Worm (Caenorhabditis elegans) whole organism, early embryonic: ENCODE results near the gene madf-5.

Experiments
- aly-1 ChIP-seq: sonication (generic microtip); optimal IDR thresholded peaks from 2 replicates; lab custom pipeline; 2016; ENCODE audit warnings: missing genetic modification characterization, missing compliant biosample characterization
- ama-1 ChIP-seq: fragments of 150-350 bp; optimal IDR thresholded peaks from 2 replicates; lab custom pipeline; 2014
- flt-1 ChIP-seq: fragments of 200-800 bp; sonication (Bioruptor generic); IDR thresholded peaks from 2 replicates; pipeline ENCODE4 v1.3.6; 2022; ENCODE audit warnings: missing genetic modification characterization, missing compliant biosample characterization
- pes-1 ChIP-seq: fragments of 200-800 bp; sonication (Bioruptor generic); IDR thresholded peaks from 2 replicates; pipeline ENCODE4 v1.3.6; 2022; ENCODE audit warnings: missing genetic modification reagents, missing genetic modification characterization, missing compliant biosample characterization
- tbx-11 ChIP-seq: fragments of 200-800 bp; sonication (Bioruptor generic); IDR thresholded peaks from 2 replicates; pipeline ENCODE4 v1.3.6; 2022; ENCODE audit warnings: missing genetic modification characterization, missing compliant biosample characterization
- tra-4 ChIP-seq: sonication (generic microtip); optimal IDR thresholded peaks from 2 replicates; lab custom pipeline; 2017; ENCODE audit warnings: missing genetic modification characterization, missing compliant biosample characterization

- TF ChIP-seq tra-4 (tag; lab: Kevin White, UChicago): no peak
- TF ChIP-seq ama-1 (lab: Kevin White, UChicago): no peak
- no peak for TF ChIP-seq flt-1 (GFP tag; lab: Robert Waterston, UW)
- TF ChIP-seq aly-1 (tag; lab: Kevin White, UChicago): no peak
- no peak for TF ChIP-seq tbx-11 (GFP tag; lab: Robert Waterston, UW)
- TF ChIP-seq pes-1 (GFP tag; lab: Robert Waterston, UW): no peak
Measured at ce11 chrII:14610492-14611142, 37.2 kb downstream of the madf-5 start.
